Worm (Caenorhabditis elegans) whole organism, L2 larva: Measurements from ENCODE around the gene C33C12.12.

Experiments used
- elt-3 ChIP-seq: sonication (generic microtip); optimal IDR thresholded peaks from 2 replicates; lab custom pipeline; 2017; ENCODE audit warnings: missing biosample characterization, missing genetic modification characterization
- nhr-12 ChIP-seq: fragments of 150-350 bp; optimal IDR thresholded peaks from 2 replicates; lab custom pipeline; 2014; ENCODE audit warnings: missing biosample characterization, missing genetic modification characterization
- nhr-77 ChIP-seq: fragments of 150-350 bp; optimal IDR thresholded peaks from 2 replicates; lab custom pipeline; 2014; ENCODE audit warnings: missing biosample characterization, missing genetic modification characterization
- sem-4 ChIP-seq: fragments of 150-350 bp; optimal IDR thresholded peaks from 2 replicates; lab custom pipeline; 2014; ENCODE audit warnings: missing biosample characterization, missing genetic modification reagents, missing genetic modification characterization

ce11 chrII:2206064-2206722, 36.2 kb upstream of the C33C12.12 start:
- TF ChIP-seq sem-4: no peak
- TF ChIP-seq nhr-77 (tag; lab: Kevin White, UChicago): no peak
- no peak for TF ChIP-seq nhr-12 (tag; lab: Kevin White, UChicago)
- no peak for TF ChIP-seq elt-3
